Fruit fly (Drosophila melanogaster) whole organism, embryonic: ENCODE results near the gene CG3078.

Experiments
- Bteb2 ChIP-seq: fragments of 200-800 bp; sonication (Bioruptor generic); optimal IDR thresholded peaks from 2 replicates; lab custom pipeline; 2016; ENCODE audit warnings: missing biosample characterization, missing genetic modification characterization
- CG10147 ChIP-seq: fragments of 200-800 bp; sonication (Bioruptor generic); optimal IDR thresholded peaks from 2 replicates; lab custom pipeline; 2019; ENCODE audit warnings: missing biosample characterization, mild to moderate bottlenecking, missing genetic modification characterization, moderate library complexity
- CG13287 ChIP-seq: fragments of 200-800 bp; sonication (Bioruptor generic); IDR thresholded peaks from 2 replicates; pipeline ENCODE4 v1.3.6; 2022; ENCODE audit warnings: missing biosample characterization, missing genetic modification characterization; ENCODE audit not compliant: partially characterized antibody
- CG14710 ChIP-seq: fragments of 200-800 bp; sonication (Bioruptor generic); optimal IDR thresholded peaks from 3 replicates; lab custom pipeline; 2019; ENCODE audit warnings: missing biosample characterization, mild to moderate bottlenecking, missing genetic modification characterization, moderate library complexity
- CG17361 ChIP-seq: fragments of 200-800 bp; sonication (Bioruptor generic); IDR thresholded peaks from 3 replicates; pipeline ENCODE4 v1.3.6; 2022; ENCODE audit warnings: missing biosample characterization, missing genetic modification characterization
- CG18476 ChIP-seq: fragments of 200-800 bp; sonication (Bioruptor generic); optimal IDR thresholded peaks from 2 replicates; lab custom pipeline; 2016; ENCODE audit warnings: missing biosample characterization, mild to moderate bottlenecking, missing genetic modification characterization
- CG18599 ChIP-seq: fragments of 200-800 bp; sonication (Bioruptor generic); optimal IDR thresholded peaks from 3 replicates; lab custom pipeline; 2017; ENCODE audit warnings: missing biosample characterization, missing genetic modification characterization, mild to moderate bottlenecking, moderate library complexity, missing genetic modification reagents
- CG30020 ChIP-seq: fragments of 200-800 bp; optimal IDR thresholded peaks from 2 replicates; lab custom pipeline; 2019; ENCODE audit warnings: missing biosample characterization, mild to moderate bottlenecking, missing genetic modification characterization, moderate library complexity
- CG32532 ChIP-seq: fragments of 200-800 bp; sonication (Bioruptor generic); IDR thresholded peaks from 2 replicates; pipeline ENCODE4 v1.3.6; 2022; ENCODE audit warnings: missing biosample characterization, missing genetic modification characterization
- CG4424 ChIP-seq: fragments of 200-800 bp; sonication (Bioruptor generic); optimal IDR thresholded peaks from 3 replicates; lab custom pipeline; 2016; ENCODE audit warnings: missing biosample characterization, missing genetic modification characterization
- CG4617 ChIP-seq: fragments of 200-800 bp; sonication (Bioruptor generic); optimal IDR thresholded peaks from 3 replicates; lab custom pipeline; 2016; ENCODE audit warnings: missing biosample characterization, missing genetic modification characterization, borderline replicate concordance
- CG4820 ChIP-seq: fragments of 200-800 bp; sonication (Bioruptor generic); optimal IDR thresholded peaks from 3 replicates; lab custom pipeline; 2016; ENCODE audit warnings: missing biosample characterization, missing genetic modification characterization
- CG6254 ChIP-seq: fragments of 200-800 bp; sonication (Bioruptor generic); optimal IDR thresholded peaks from 3 replicates; lab custom pipeline; 2017; ENCODE audit warnings: mild to moderate bottlenecking, missing biosample characterization, missing genetic modification reagents, missing genetic modification characterization
- CG6654 ChIP-seq: fragments of 200-800 bp; sonication (Bioruptor generic); optimal IDR thresholded peaks from 2 replicates; lab custom pipeline; 2017; ENCODE audit warnings: missing biosample characterization, mild to moderate bottlenecking, missing genetic modification characterization
- CG7839 ChIP-seq: fragments of 200-800 bp; sonication (Bioruptor generic); optimal IDR thresholded peaks from 3 replicates; lab custom pipeline; 2018; ENCODE audit warnings: missing biosample characterization, mild to moderate bottlenecking, missing genetic modification characterization, moderate library complexity
- CG8359 ChIP-seq: fragments of 200-800 bp; sonication (Bioruptor generic); optimal IDR thresholded peaks from 2 replicates; lab custom pipeline; 2017; ENCODE audit warnings: missing biosample characterization, mild to moderate bottlenecking, missing genetic modification characterization, borderline replicate concordance
- CG8388 ChIP-seq: fragments of 200-800 bp; sonication (Bioruptor generic); optimal IDR thresholded peaks from 2 replicates; lab custom pipeline; 2019; ENCODE audit warnings: missing biosample characterization, mild to moderate bottlenecking, missing genetic modification characterization, moderate library complexity
- CG9817 ChIP-seq: fragments of 200-800 bp; sonication (Bioruptor generic); optimal IDR thresholded peaks from 2 replicates; lab custom pipeline; 2018; ENCODE audit warnings: missing biosample characterization, mild to moderate bottlenecking, missing genetic modification characterization, moderate library complexity
- Camta ChIP-seq: fragments of 200-800 bp; sonication (Bioruptor generic); optimal IDR thresholded peaks from 2 replicates; lab custom pipeline; 2016; ENCODE audit warnings: missing biosample characterization, missing genetic modification characterization
- CkIIα-i1 ChIP-seq: fragments of 200-800 bp; sonication (Bioruptor generic); IDR thresholded peaks from 2 replicates; pipeline ENCODE4 v1.3.6; 2022; ENCODE audit warnings: missing biosample characterization, missing genetic modification characterization
- D ChIP-seq, 2 experiments: fragments of 200-800 bp in 1 of 2; fragments of >200 bp in 1 of 2; sonication (Bioruptor generic) in 1 of 2; optimal IDR thresholded peaks; 2 replicates in 1 of 2; 3 replicates in 1 of 2; lab custom pipeline; 2017; ENCODE audit warnings: mild to moderate bottlenecking in 1 of 2, missing biosample characterization in 1 of 2, missing genetic modification characterization in 1 of 2, missing genetic modification reagents in 1 of 2
- Drgx ChIP-seq: fragments of 200-800 bp; sonication (Bioruptor generic); IDR thresholded peaks from 2 replicates; pipeline ENCODE4 v1.3.6; 2022; ENCODE audit warnings: missing biosample characterization, missing genetic modification characterization
- Elba2 ChIP-seq: fragments of 200-800 bp; sonication (Bioruptor generic); optimal IDR thresholded peaks from 3 replicates; lab custom pipeline; 2016; ENCODE audit warnings: missing biosample characterization, missing genetic modification characterization
- GATAe ChIP-seq: fragments of 200-800 bp; sonication (Bioruptor generic); conservative IDR thresholded peaks from 2 replicates; pipeline ENCODE4 v1.3.6; 2022; ENCODE audit warnings: missing biosample characterization, missing genetic modification characterization
- HLHmδ ChIP-seq: fragments of 200-800 bp; sonication (Bioruptor generic); optimal IDR thresholded peaks from 2 replicates; lab custom pipeline; 2018; ENCODE audit warnings: missing biosample characterization, mild to moderate bottlenecking, missing genetic modification characterization, moderate library complexity
- Mrtf ChIP-seq: fragments of 200-800 bp; sonication (Bioruptor generic); IDR thresholded peaks from 3 replicates; pipeline ENCODE4 v1.3.6; 2022; ENCODE audit warnings: missing biosample characterization, missing genetic modification characterization
- Myb ChIP-seq: fragments of 200-800 bp; sonication (Bioruptor generic); optimal IDR thresholded peaks from 2 replicates; lab custom pipeline; 2016; ENCODE audit warnings: missing biosample characterization, missing genetic modification characterization
- NfI ChIP-seq: fragments of 200-800 bp; sonication (Bioruptor generic); optimal IDR thresholded peaks from 3 replicates; lab custom pipeline; 2018; ENCODE audit warnings: missing biosample characterization, mild to moderate bottlenecking, missing genetic modification characterization, moderate library complexity
- Ptx1 ChIP-seq: fragments of 200-800 bp; sonication (Bioruptor generic); IDR thresholded peaks from 2 replicates; pipeline ENCODE4 v1.3.6; 2022; ENCODE audit warnings: missing biosample characterization, missing genetic modification characterization
- Rx ChIP-seq: fragments of 200-800 bp; sonication (Bioruptor generic); IDR thresholded peaks from 2 replicates; pipeline ENCODE4 v1.3.6; 2022; ENCODE audit warnings: missing biosample characterization, missing genetic modification characterization
- Ssrp ChIP-seq: fragments of 200-800 bp; sonication (Bioruptor generic); optimal IDR thresholded peaks from 2 replicates; lab custom pipeline; 2018; ENCODE audit warnings: missing biosample characterization, mild to moderate bottlenecking, missing genetic modification characterization, moderate library complexity
- bbx ChIP-seq: fragments of 200-800 bp; sonication (Bioruptor generic); IDR thresholded peaks from 2 replicates; pipeline ENCODE4 v1.3.6; 2022; ENCODE audit warnings: missing biosample characterization, missing genetic modification characterization; ENCODE audit not compliant: partially characterized antibody
- chn ChIP-seq: fragments of 200-800 bp; sonication (Bioruptor generic); optimal IDR thresholded peaks from 2 replicates; lab custom pipeline; 2016; ENCODE audit warnings: missing biosample characterization, missing genetic modification characterization
- crc ChIP-seq: fragments of 200-800 bp; sonication (Bioruptor generic); optimal IDR thresholded peaks from 2 replicates; lab custom pipeline; 2016; ENCODE audit warnings: missing biosample characterization, missing genetic modification characterization
- cwo ChIP-seq: fragments of 200-800 bp; sonication (Bioruptor generic); optimal IDR thresholded peaks from 3 replicates; lab custom pipeline; 2017; ENCODE audit warnings: missing biosample characterization, missing genetic modification characterization, mild to moderate bottlenecking, moderate library complexity, missing genetic modification reagents
- dati ChIP-seq: fragments of 200-800 bp; sonication (Bioruptor generic); IDR thresholded peaks from 2 replicates; pipeline ENCODE4 v1.3.6; 2022; ENCODE audit warnings: missing biosample characterization, missing genetic modification characterization
- dm ChIP-seq: fragments of 200-800 bp; sonication (Bioruptor generic); optimal IDR thresholded peaks from 3 replicates; lab custom pipeline; 2016; ENCODE audit warnings: missing biosample characterization, missing genetic modification characterization
- dmrt11E ChIP-seq: fragments of 200-800 bp; sonication (Bioruptor generic); optimal IDR thresholded peaks from 3 replicates; lab custom pipeline; 2018; ENCODE audit warnings: missing biosample characterization, mild to moderate bottlenecking, missing genetic modification characterization, moderate library complexity
- ewg ChIP-seq: fragments of 200-800 bp; sonication (Bioruptor generic); optimal IDR thresholded peaks from 3 replicates; lab custom pipeline; 2017; ENCODE audit warnings: mild to moderate bottlenecking, missing biosample characterization, missing genetic modification reagents, missing genetic modification characterization
- fd3F ChIP-seq: fragments of 200-800 bp; sonication (Bioruptor generic); optimal IDR thresholded peaks from 2 replicates; lab custom pipeline; 2018; ENCODE audit warnings: missing biosample characterization, mild to moderate bottlenecking, missing genetic modification characterization, moderate library complexity
- grn ChIP-seq: fragments of 200-800 bp; sonication (Bioruptor generic); optimal IDR thresholded peaks from 3 replicates; lab custom pipeline; 2017; ENCODE audit warnings: missing biosample characterization, missing genetic modification characterization
- kni ChIP-seq: fragments of 200-800 bp; sonication (Bioruptor generic); optimal IDR thresholded peaks from 3 replicates; lab custom pipeline; 2017; ENCODE audit warnings: mild to moderate bottlenecking, missing biosample characterization, missing genetic modification reagents, missing genetic modification characterization
- knrl ChIP-seq: fragments of 200-800 bp; sonication (Bioruptor generic); IDR thresholded peaks from 3 replicates; pipeline ENCODE4 v1.3.6; 2022; ENCODE audit warnings: missing biosample characterization, missing genetic modification characterization; ENCODE audit not compliant: partially characterized antibody
- nau ChIP-seq: fragments of 200-800 bp; sonication (Bioruptor generic); optimal IDR thresholded peaks from 3 replicates; lab custom pipeline; 2017; ENCODE audit warnings: missing biosample characterization, mild to moderate bottlenecking, missing genetic modification characterization, missing genetic modification reagents
- nom ChIP-seq: fragments of 200-800 bp; sonication (Bioruptor generic); optimal IDR thresholded peaks from 2 replicates; lab custom pipeline; 2017; ENCODE audit warnings: missing biosample characterization, missing genetic modification characterization, mild to moderate bottlenecking, moderate library complexity, missing genetic modification reagents
- pan ChIP-seq, 4 experiments: fragments of >200 bp in 3 of 4; fragments of 200-800 bp in 1 of 4; sonication (Bioruptor generic) in 1 of 4; optimal IDR thresholded peaks in 3 of 4; IDR thresholded peaks in 1 of 4; 2 replicates each; pipeline versions ENCODE4 v1.3.6 to Lab custom; 2017 to 2022; ENCODE audit warnings: missing biosample characterization in 2 of 4, missing genetic modification characterization in 2 of 4, mixed read lengths in 1 of 4
- sob ChIP-seq: fragments of 200-800 bp; sonication (Bioruptor generic); IDR thresholded peaks from 2 replicates; pipeline ENCODE4 v1.3.6; 2022; ENCODE audit warnings: missing biosample characterization, missing genetic modification characterization
- trh ChIP-seq: fragments of 200-800 bp; sonication (Bioruptor generic); optimal IDR thresholded peaks from 2 replicates; lab custom pipeline; 2016; ENCODE audit warnings: missing biosample characterization, missing genetic modification characterization

Gene CG3078

DNA sequence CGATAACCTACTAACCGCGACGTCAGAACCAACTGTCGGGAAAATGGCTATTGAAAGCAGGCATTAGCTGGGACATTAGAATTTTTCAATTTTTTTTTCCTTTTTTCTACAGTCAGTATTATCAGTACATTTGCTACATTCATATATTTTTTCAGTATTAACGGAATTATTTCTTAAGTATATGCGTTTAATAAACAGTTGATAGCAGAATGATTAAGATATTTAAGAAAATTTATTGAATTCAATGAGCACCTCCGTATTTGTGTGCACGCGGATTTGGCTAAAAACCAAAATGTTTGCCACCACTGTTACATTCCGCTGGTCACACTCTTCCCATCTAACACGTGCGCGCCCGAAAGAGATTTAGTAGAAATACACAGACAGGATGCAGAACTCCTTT lies 2.8 kb upstream of the CG3078 start, which contains the start of the genes temp and CG3071 (continued):
- TF ChIP-seq nau (no peak), trh (GFP tag; lab: Kevin White, UChicago) (peak; percentile 20), CG30020 (tag; lab: Kevin White, UChicago) (peak; percentile 66), Ssrp (peak; percentile 56), CG8388 (GFP tag; lab: Kevin White, UChicago) (peak; percentile 43), HLHmδ (GFP tag; lab: Kevin White, UChicago) (no peak), chn (GFP tag; lab: Kevin White, UChicago) (peak; percentile 67), Mrtf (GFP tag; lab: Robert Waterston, UW) (no peak), CG10147 (GFP tag; lab: Kevin White, UChicago) (peak; percentile 71), Elba2 (GFP tag; lab: Kevin White, UChicago) (peak; percentile 48), Bteb2 (GFP tag; lab: Kevin White, UChicago) (peak; percentile 21), CG14710 (tag; lab: Kevin White, UChicago) (peak; percentile 75), knrl (GFP tag; lab: Robert Waterston, UW) (peak; percentile 30; the same call in 1 of the 3 replicates), CkIIα-i1 (GFP tag; lab: Robert Waterston, UW) (no peak), pan (optimal IDR thresholded peaks at IDR 0.05; lab: Kevin White, UChicago) (no peak), pan (GFP tag; optimal IDR thresholded peaks at IDR 0.05 in 1 of 2, IDR thresholded peaks at IDR 0.05 in 1 of 2) (peak in 1 of 2 experiments; percentile 39), ewg (GFP tag; lab: Kevin White, UChicago) (peak; percentile 41), CG7839 (tag; lab: Kevin White, UChicago) (peak; percentile 69), kni (GFP tag; lab: Kevin White, UChicago) (no peak), CG6654 (GFP tag; lab: Kevin White, UChicago) (no peak), crc (GFP tag; lab: Kevin White, UChicago) (peak; percentile 23), CG32532 (peak; percentile 60), Rx (no peak), D (optimal IDR thresholded peaks at IDR 0.05; lab: Kevin White, UChicago) (no peak), D (GFP tag; optimal IDR thresholded peaks at IDR 0.05; lab: Kevin White, UChicago) (peak; percentile 23), CG13287 (GFP tag; lab: Robert Waterston, UW) (no peak; the same call in 1 of the 2 replicates), NfI (GFP tag; lab: Kevin White, UChicago) (peak; percentile 54), Drgx (0 out of 2 replicates have a peak, but pooled peaks have one; percentile 26), Ptx1 (GFP tag; lab: Robert Waterston, UW) (peak; percentile 70), grn (GFP tag; lab: Kevin White, UChicago) (no peak), fd3F (GFP tag; lab: Kevin White, UChicago) (peak; percentile 43), Camta (peak; percentile 56), dmrt11E (tag; lab: Kevin White, UChicago) (peak; percentile 54), CG17361 (GFP tag; lab: Robert Waterston, UW) (peak; percentile 79), CG4617 (GFP tag; lab: Kevin White, UChicago) (peak; percentile 46), CG9817 (peak; percentile 70), CG6254 (GFP tag; lab: Kevin White, UChicago) (no peak), GATAe (no peak), nom (peak; percentile 7), dati (GFP tag; lab: Robert Waterston, UW) (no peak), bbx (no peak), CG8359 (no peak), Myb (GFP tag; lab: Kevin White, UChicago) (peak; percentile 27), sob (GFP tag; lab: Robert Waterston, UW) (peak; percentile 52), CG18599 (peak; percentile 76), dm (GFP tag; lab: Kevin White, UChicago) (peak; percentile 97), CG18476 (GFP tag; lab: Kevin White, UChicago) (peak; percentile 17), CG4820 (peak; percentile 44), CG4424 (GFP tag; lab: Kevin White, UChicago) (peak; percentile 62), cwo (GFP tag; lab: Kevin White, UChicago) (peak; percentile 72)
